Worm (Caenorhabditis elegans) whole organism, young adult: Measurements from ENCODE around the gene dmd-7.
A peak's percentile ranks its signal among the peaks of the same experiment; 100 is the strongest.

ENCODE experiments used
- B0261.1 ChIP-seq: sonication (generic microtip); optimal IDR thresholded peaks from 2 replicates; lab custom pipeline; 2016; ENCODE audit warnings: mild to moderate bottlenecking, missing genetic modification characterization, moderate library complexity, missing compliant biosample characterization
- C17E4.6 ChIP-seq: fragments of 200-800 bp; sonication (Bioruptor generic); IDR thresholded peaks from 2 replicates; pipeline ENCODE4 v1.3.6; 2022; ENCODE audit warnings: missing genetic modification reagents, missing genetic modification characterization, missing compliant biosample characterization
- F22D6.2 ChIP-seq: sonication (generic microtip); optimal IDR thresholded peaks from 2 replicates; lab custom pipeline; 2016; ENCODE audit warnings: mild to moderate bottlenecking, missing genetic modification characterization, missing compliant biosample characterization
- F49E8.2 ChIP-seq: sonication (generic microtip); optimal IDR thresholded peaks from 3 replicates; lab custom pipeline; 2017; ENCODE audit warnings: missing genetic modification characterization, mild to moderate bottlenecking, missing compliant biosample characterization, antibody characterized with exemption, moderate library complexity; ENCODE audit not compliant: insufficient read depth
- T26A5.8 ChIP-seq: sonication (generic microtip); optimal IDR thresholded peaks from 2 replicates; lab custom pipeline; 2016; ENCODE audit warnings: missing genetic modification characterization, missing compliant biosample characterization
- Y53F4B.3 ChIP-seq: fragments of 200-800 bp; sonication (Bioruptor generic); IDR thresholded peaks from 2 replicates; pipeline ENCODE4 v1.3.6; 2022; ENCODE audit warnings: missing genetic modification reagents, missing genetic modification characterization, missing compliant biosample characterization
- Y95B8A.8 ChIP-seq: fragments of 200-800 bp; sonication (Bioruptor generic); IDR thresholded peaks from 2 replicates; pipeline ENCODE4 v1.3.6; 2022; ENCODE audit warnings: missing genetic modification reagents, missing genetic modification characterization, missing compliant biosample characterization
- ZK185.1 ChIP-seq: sonication (generic microtip); optimal IDR thresholded peaks from 2 replicates; lab custom pipeline; 2016; ENCODE audit warnings: mild to moderate bottlenecking, missing genetic modification characterization, missing compliant biosample characterization; ENCODE audit not compliant: poor library complexity, severe bottlenecking
- akir-1 ChIP-seq: fragments of 200-800 bp; sonication (Bioruptor generic); optimal IDR thresholded peaks from 2 replicates; lab custom pipeline; 2018; ENCODE audit warnings: mild to moderate bottlenecking, missing genetic modification characterization, moderate library complexity, missing compliant biosample characterization
- attf-6 ChIP-seq: fragments of 200-800 bp; sonication (Bioruptor generic); IDR thresholded peaks from 2 replicates; pipeline ENCODE4 v1.3.6; 2022; ENCODE audit warnings: missing genetic modification reagents, missing genetic modification characterization, missing compliant biosample characterization
- ccch-3 ChIP-seq: fragments of 200-800 bp; sonication (Bioruptor generic); optimal IDR thresholded peaks from 2 replicates; lab custom pipeline; 2018; ENCODE audit warnings: mild to moderate bottlenecking, missing genetic modification characterization, missing compliant biosample characterization
- ceh-40 ChIP-seq: fragments of 200-800 bp; sonication (Bioruptor generic); IDR thresholded peaks from 2 replicates; pipeline ENCODE4 v1.3.6; 2022; ENCODE audit warnings: missing genetic modification characterization, missing compliant biosample characterization
- ceh-91 ChIP-seq: fragments of 200-800 bp; sonication (Bioruptor generic); IDR thresholded peaks from 2 replicates; pipeline ENCODE4 v1.3.6; 2022; ENCODE audit warnings: missing genetic modification reagents, missing genetic modification characterization, missing compliant biosample characterization
- chd-7 ChIP-seq: sonication (generic microtip); optimal IDR thresholded peaks from 2 replicates; lab custom pipeline; 2016; ENCODE audit warnings: mild to moderate bottlenecking, missing genetic modification characterization, moderate library complexity, missing compliant biosample characterization
- egl-18 ChIP-seq: fragments of 200-800 bp; sonication (Bioruptor generic); IDR thresholded peaks from 2 replicates; pipeline ENCODE4 v1.3.6; 2022; ENCODE audit warnings: missing genetic modification reagents, missing genetic modification characterization, missing compliant biosample characterization
- ekl-4 ChIP-seq: fragments of 200-800 bp; sonication (Bioruptor generic); IDR thresholded peaks from 2 replicates; pipeline ENCODE4 v1.3.6; 2022; ENCODE audit warnings: missing genetic modification reagents, missing genetic modification characterization, missing compliant biosample characterization
- gei-17 ChIP-seq: fragments of 200-800 bp; sonication (Bioruptor generic); optimal IDR thresholded peaks from 2 replicates; lab custom pipeline; 2018; ENCODE audit warnings: mild to moderate bottlenecking, missing genetic modification characterization, missing compliant biosample characterization
- him-1 ChIP-seq: sonication (generic microtip); optimal IDR thresholded peaks from 2 replicates; lab custom pipeline; 2016; ENCODE audit warnings: missing genotype, missing genetic modification reagents, missing genetic modification characterization, missing compliant biosample characterization
- hlh-26 ChIP-seq: fragments of 200-800 bp; sonication (Bioruptor generic); conservative IDR thresholded peaks from 2 replicates; pipeline ENCODE4 v1.3.6; 2022; ENCODE audit warnings: missing genetic modification reagents, missing genetic modification characterization, missing compliant biosample characterization
- hmg-20 ChIP-seq: fragments of 200-800 bp; sonication (Bioruptor generic); IDR thresholded peaks from 2 replicates; pipeline ENCODE4 v1.3.6; 2022; ENCODE audit warnings: missing genetic modification reagents, missing genetic modification characterization, missing compliant biosample characterization
- hrde-1 ChIP-seq: sonication (generic microtip); optimal IDR thresholded peaks from 2 replicates; lab custom pipeline; 2016; ENCODE audit warnings: missing genetic modification characterization, mild to moderate bottlenecking, missing compliant biosample characterization, moderate library complexity, missing genotype, missing genetic modification reagents, borderline replicate concordance
- lag-1 ChIP-seq: fragments of 200-800 bp; sonication (Bioruptor generic); IDR thresholded peaks from 2 replicates; pipeline ENCODE4 v1.3.6; 2022; ENCODE audit warnings: missing genetic modification reagents, missing genetic modification characterization, missing compliant biosample characterization
- let-526 ChIP-seq: fragments of 200-800 bp; sonication (Bioruptor generic); IDR thresholded peaks from 2 replicates; pipeline ENCODE4 v1.3.6; 2022; ENCODE audit warnings: missing genetic modification reagents, missing genetic modification characterization, missing compliant biosample characterization
- let-607 ChIP-seq, 2 experiments: fragments of 200-800 bp in 1 of 2; sonication (Bioruptor generic) in 1 of 2; sonication (generic microtip) in 1 of 2; optimal IDR thresholded peaks; 2 replicates each; lab custom pipeline; 2016 to 2018; ENCODE audit warnings: mild to moderate bottlenecking in 2 of 2, missing compliant biosample characterization in 2 of 2, missing genetic modification characterization in 2 of 2, moderate library complexity in 2 of 2, missing genotype in 1 of 2
- lin-26 ChIP-seq: fragments of 200-800 bp; sonication (Bioruptor generic); IDR thresholded peaks from 2 replicates; pipeline ENCODE4 v1.3.6; 2022; ENCODE audit warnings: missing genetic modification reagents, missing genetic modification characterization, missing compliant biosample characterization
- lin-35 ChIP-seq, 3 experiments: fragments of 150-350 bp in 2 of 3; sonication (generic microtip) in 1 of 3; optimal IDR thresholded peaks; 2 replicates each; lab custom pipeline; 2014 to 2018; ENCODE audit warnings: missing biosample characterization in 3 of 3, missing genetic modification characterization in 3 of 3, missing genetic modification reagents in 3 of 3
- lin-40 ChIP-seq: sonication (generic microtip); optimal IDR thresholded peaks from 2 replicates; lab custom pipeline; 2016; ENCODE audit warnings: missing genetic modification characterization, mild to moderate bottlenecking, missing compliant biosample characterization, missing genotype, missing genetic modification reagents
- madf-6 ChIP-seq: fragments of 200-800 bp; sonication (Bioruptor generic); IDR thresholded peaks from 2 replicates; pipeline ENCODE4 v1.3.6; 2022; ENCODE audit warnings: missing genetic modification reagents, missing genetic modification characterization, missing compliant biosample characterization
- madf-8 ChIP-seq: fragments of 200-800 bp; sonication (Bioruptor generic); conservative IDR thresholded peaks from 2 replicates; pipeline ENCODE4 v1.3.6; 2022; ENCODE audit warnings: missing genetic modification reagents, missing genetic modification characterization, missing compliant biosample characterization
- mcd-1 ChIP-seq: fragments of 200-800 bp; sonication (Bioruptor generic); IDR thresholded peaks from 2 replicates; pipeline ENCODE4 v1.3.6; 2022; ENCODE audit warnings: missing genetic modification reagents, missing genetic modification characterization, missing compliant biosample characterization
- mel-28 ChIP-seq: sonication (generic microtip); optimal IDR thresholded peaks from 2 replicates; lab custom pipeline; 2016; ENCODE audit warnings: borderline replicate concordance, mild to moderate bottlenecking, missing genetic modification characterization, missing compliant biosample characterization
- nfya-1 ChIP-seq: sonication (generic microtip); optimal IDR thresholded peaks from 2 replicates; lab custom pipeline; 2017; ENCODE audit warnings: antibody characterized with exemption, missing compliant biosample characterization, missing genetic modification characterization, borderline replicate concordance; ENCODE audit not compliant: insufficient read depth
- nfyb-1 ChIP-seq: fragments of 200-800 bp; sonication (Bioruptor generic); IDR thresholded peaks from 2 replicates; pipeline ENCODE4 v1.3.6; 2022; ENCODE audit warnings: missing genetic modification reagents, missing genetic modification characterization, missing compliant biosample characterization
- nhr-120 ChIP-seq: fragments of 200-800 bp; sonication (Bioruptor generic); IDR thresholded peaks from 2 replicates; pipeline ENCODE4 v1.3.6; 2022; ENCODE audit warnings: missing genetic modification characterization, missing compliant biosample characterization
- nhr-179 ChIP-seq: sonication (generic microtip); optimal IDR thresholded peaks from 2 replicates; lab custom pipeline; 2016; ENCODE audit warnings: mild to moderate bottlenecking, missing genetic modification characterization, missing compliant biosample characterization
- nhr-27 ChIP-seq: fragments of 200-800 bp; sonication (Bioruptor generic); optimal IDR thresholded peaks from 2 replicates; lab custom pipeline; 2018; ENCODE audit warnings: mild to moderate bottlenecking, missing genetic modification characterization, moderate library complexity, missing compliant biosample characterization
- nhr-80 ChIP-seq: sonication (generic microtip); optimal IDR thresholded peaks from 2 replicates; lab custom pipeline; 2016; ENCODE audit warnings: missing genetic modification characterization, missing compliant biosample characterization
- pha-4 ChIP-seq: fragments of 150-350 bp; sonication (generic microtip); optimal IDR thresholded peaks from 2 replicates; lab custom pipeline; 2014; ENCODE audit warnings: missing biosample characterization, missing genetic modification reagents, missing genetic modification characterization
- repo-1 ChIP-seq: sonication (generic microtip); optimal IDR thresholded peaks from 2 replicates; lab custom pipeline; 2017; ENCODE audit warnings: mild to moderate bottlenecking, missing genetic modification characterization, missing compliant biosample characterization
- unc-62 ChIP-seq: fragments of 150-350 bp; optimal IDR thresholded peaks from 2 replicates; lab custom pipeline; 2014; ENCODE audit warnings: missing biosample characterization, missing genetic modification reagents, missing genetic modification characterization
- ztf-18 ChIP-seq: sonication (generic microtip); optimal IDR thresholded peaks from 2 replicates; lab custom pipeline; 2016; ENCODE audit warnings: missing genotype, mild to moderate bottlenecking, missing genetic modification characterization, missing compliant biosample characterization
- ztf-22 ChIP-seq: fragments of 200-800 bp; sonication (Bioruptor generic); optimal IDR thresholded peaks from 2 replicates; lab custom pipeline; 2018; ENCODE audit warnings: mild to moderate bottlenecking, missing genetic modification characterization, moderate library complexity, missing compliant biosample characterization
- ztf-28 ChIP-seq: fragments of 200-800 bp; sonication (Bioruptor generic); IDR thresholded peaks from 2 replicates; pipeline ENCODE4 v1.3.6; 2022; ENCODE audit warnings: missing genetic modification reagents, missing genetic modification characterization, missing compliant biosample characterization
- ztf-3 ChIP-seq: fragments of 200-800 bp; sonication (Bioruptor generic); optimal IDR thresholded peaks from 2 replicates; lab custom pipeline; 2018; ENCODE audit warnings: mild to moderate bottlenecking, missing genetic modification characterization, missing compliant biosample characterization
- ztf-6 ChIP-seq: fragments of 200-800 bp; sonication (Bioruptor generic); IDR thresholded peaks from 2 replicates; pipeline ENCODE4 v1.3.6; 2022; ENCODE audit warnings: missing genetic modification reagents, missing genetic modification characterization, missing compliant biosample characterization

The dmd-7 gene

ce11 chrV:6227326-6228246 lies 19.1 kb upstream of the dmd-7 start (continued):
- TF ChIP-seq B0261.1 (tag; lab: Kevin White, UChicago), result no peak
- TF ChIP-seq lin-26 (GFP tag; lab: Robert Waterston, UW), result peak; percentile 76; the same call in 1 of the 2 replicates
- TF ChIP-seq attf-6 (GFP tag; lab: Robert Waterston, UW), result no peak
- TF ChIP-seq Y95B8A.8, result peak; percentile 39; the same call in 1 of the 2 replicates
- no peak; the same call in 1 of the 2 replicates for TF ChIP-seq C17E4.6
- no peak for TF ChIP-seq F49E8.2 (tag; lab: Kevin White, UChicago)
- no peak for TF ChIP-seq hrde-1 (tag; lab: Kevin White, UChicago)
- no peak for TF ChIP-seq him-1 (tag; lab: Kevin White, UChicago)
- TF ChIP-seq nfya-1 (tag; lab: Kevin White, UChicago), result no peak
- peak; percentile 8; the same call in 1 of the 2 replicates for TF ChIP-seq let-526 (GFP tag; lab: Robert Waterston, UW)
- 0 out of 2 replicates have a peak, but pooled peaks have one; percentile 16 for TF ChIP-seq nhr-120 (GFP tag; lab: Robert Waterston, UW)
- TF ChIP-seq madf-6 (GFP tag; lab: Robert Waterston, UW), result peak; percentile 17; the same call in 1 of the 2 replicates
- peak; percentile 44 for TF ChIP-seq gei-17
- TF ChIP-seq Y53F4B.3, result no peak
- peak; percentile 52; the same call in 1 of the 2 replicates for TF ChIP-seq ekl-4 (GFP tag; lab: Robert Waterston, UW)
- TF ChIP-seq lin-40 (tag; lab: Kevin White, UChicago), result peak; percentile 92
- TF ChIP-seq chd-7 (tag; lab: Kevin White, UChicago), result peak; percentile 94
- TF ChIP-seq mel-28 (tag; lab: Kevin White, UChicago), result no peak
- peak; percentile 67 for TF ChIP-seq F22D6.2 (tag; lab: Kevin White, UChicago)
- TF ChIP-seq ZK185.1, result peak; percentile 83
- TF ChIP-seq pha-4 (tag; lab: Kevin White, UChicago), result peak; percentile 46
- TF ChIP-seq ztf-28, result no peak
- peak in 1 of 2 experiments; percentile 49 for TF ChIP-seq let-607 (tag; optimal IDR thresholded peaks at IDR 0.05; lab: Kevin White, UChicago)
- TF ChIP-seq nhr-179, result no peak
- no peak for TF ChIP-seq ceh-40 (GFP tag; lab: Robert Waterston, UW)
- TF ChIP-seq ccch-3 (GFP tag; lab: Kevin White, UChicago), result no peak
- peak; percentile 76 for TF ChIP-seq mcd-1
- TF ChIP-seq akir-1 (GFP tag; lab: Kevin White, UChicago), result peak; percentile 45
- no peak for TF ChIP-seq hmg-20 (GFP tag; lab: Robert Waterston, UW)
- TF ChIP-seq egl-18 (GFP tag; lab: Robert Waterston, UW), result peak; percentile 79
- no peak for TF ChIP-seq ceh-91 (GFP tag; lab: Robert Waterston, UW)
- peak in 1 of 3 experiments; percentile 75 for TF ChIP-seq lin-35 (GFP tag; optimal IDR thresholded peaks at IDR 0.05; lab: Kevin White, UChicago)
- TF ChIP-seq hlh-26, result no peak
- TF ChIP-seq madf-8 (GFP tag; lab: Robert Waterston, UW), result no peak
- TF ChIP-seq lag-1 (GFP tag; lab: Robert Waterston, UW), result 0 out of 2 replicates have a peak, but pooled peaks have one; percentile 62
- TF ChIP-seq ztf-3 (GFP tag; lab: Kevin White, UChicago), result no peak
- peak; percentile 78 for TF ChIP-seq unc-62 (GFP tag; lab: Kevin White, UChicago)
- peak; percentile 77 for TF ChIP-seq repo-1 (tag; lab: Kevin White, UChicago)
- TF ChIP-seq nhr-27 (tag; lab: Kevin White, UChicago), result no peak
- peak; percentile 32 for TF ChIP-seq ztf-18 (tag; lab: Kevin White, UChicago)
- no peak for TF ChIP-seq ztf-22 (GFP tag; lab: Kevin White, UChicago)
- peak; percentile 94; the same call in 1 of the 2 replicates for TF ChIP-seq nfyb-1 (GFP tag; lab: Robert Waterston, UW)
- TF ChIP-seq T26A5.8 (tag; lab: Kevin White, UChicago), result no peak
- TF ChIP-seq nhr-80 (tag; lab: Kevin White, UChicago), result peak; percentile 36
- no peak for TF ChIP-seq ztf-6 (GFP tag; lab: Robert Waterston, UW)
